Fruit fly (Drosophila melanogaster): ENCODE data around the gene CG32263.
A peak's percentile ranks its signal among the peaks of the same experiment; 100 is the strongest.

CG32263 gene

dm6 chr3L:3770823-3771222 is 40.1 kb downstream of the CG32263 start (continued):
- no peak for TF ChIP-seq sqz (GFP tag; optimal IDR thresholded peaks at IDR 0.05)
- TF ChIP-seq gce (GFP tag; IDR thresholded peaks at IDR 0.05), result no peak
- no peak for TF ChIP-seq CG10543 (GFP tag; optimal IDR thresholded peaks at IDR 0.05)
- peak; percentile 29 for TF ChIP-seq Atf-2 (GFP tag; optimal IDR thresholded peaks at IDR 0.05)
- no peak for TF ChIP-seq Awh (GFP tag; IDR thresholded peaks at IDR 0.05)
- no peak for TF ChIP-seq CG18476 (GFP tag; optimal IDR thresholded peaks at IDR 0.05)
- TF ChIP-seq CG4328 (GFP tag; optimal IDR thresholded peaks at IDR 0.05), result no peak
- TF ChIP-seq onecut (GFP tag; IDR thresholded peaks at IDR 0.05), result no peak
- TF ChIP-seq pita (GFP tag; optimal IDR thresholded peaks at IDR 0.05), result no peak
- TF ChIP-seq CG8478 (optimal IDR thresholded peaks at IDR 0.05), result no peak
- no peak for TF ChIP-seq CG10979 (tag; optimal IDR thresholded peaks at IDR 0.05)
- peak; percentile 58; the same call in 1 of the 3 replicates for TF ChIP-seq CG11456 (GFP tag; IDR thresholded peaks at IDR 0.05)
- no peak for TF ChIP-seq CG12744 (GFP tag; optimal IDR thresholded peaks at IDR 0.05)
- no peak for TF ChIP-seq aop (GFP tag; IDR thresholded peaks at IDR 0.05)
- TF ChIP-seq luna (GFP tag; optimal IDR thresholded peaks at IDR 0.05), result no peak
- peak in 1 of 2 experiments; percentile 33 for TF ChIP-seq dpn (GFP tag; optimal IDR thresholded peaks at IDR 0.05)
- TF ChIP-seq CG12659 (GFP tag; optimal IDR thresholded peaks at IDR 0.05), result peak; percentile 20
- peak in 1 of 2 experiments; percentile 40 for TF ChIP-seq Pdp1 (GFP tag; optimal IDR thresholded peaks at IDR 0.05)
- no peak for TF ChIP-seq ewg (GFP tag; optimal IDR thresholded peaks at IDR 0.05)
- TF ChIP-seq CG6854 (GFP tag; optimal IDR thresholded peaks at IDR 0.05), result no peak
- no peak for TF ChIP-seq CG6689 (GFP tag; IDR thresholded peaks at IDR 0.05)
- TF ChIP-seq chif (GFP tag; optimal IDR thresholded peaks at IDR 0.05), result no peak
- no peak for TF ChIP-seq jigr1 (GFP tag; IDR thresholded peaks at IDR 0.05)
- TF ChIP-seq Dref (GFP tag; IDR thresholded peaks at IDR 0.05), result no peak
- TF ChIP-seq CG17359 (tag; optimal IDR thresholded peaks at IDR 0.05), result peak; percentile 20
- peak; percentile 55 for TF ChIP-seq pho (GFP tag; optimal IDR thresholded peaks at IDR 0.05)
- peak; percentile 75 for TF ChIP-seq CoRest (tag; optimal IDR thresholded peaks at IDR 0.05)
- peak; percentile 55; the same call in 1 of the 2 replicates for TF ChIP-seq CG14014 (GFP tag; IDR thresholded peaks at IDR 0.05)
- TF ChIP-seq Lpt (GFP tag; optimal IDR thresholded peaks at IDR 0.05), result no peak
- no peak for TF ChIP-seq Hmx (GFP tag; optimal IDR thresholded peaks at IDR 0.05)
- no peak for TF ChIP-seq Sry-β (GFP tag; optimal IDR thresholded peaks at IDR 0.05)
- peak; percentile 6 for TF ChIP-seq Fer1 (GFP tag; optimal IDR thresholded peaks at IDR 0.05)
- TF ChIP-seq CG3838 (GFP tag; optimal IDR thresholded peaks at IDR 0.05), result no peak
- TF ChIP-seq CG2678 (tag; optimal IDR thresholded peaks at IDR 0.05), result peak; percentile 69
- no peak for TF ChIP-seq twi (tag; optimal IDR thresholded peaks at IDR 0.05)
- peak; percentile 20 for TF ChIP-seq fd3F (GFP tag; optimal IDR thresholded peaks at IDR 0.05)
- no peak for TF ChIP-seq vnd (GFP tag; IDR thresholded peaks at IDR 0.05; ENCODE audit: partially characterized antibody)
- peak; percentile 8 for TF ChIP-seq Dip3 (GFP tag; optimal IDR thresholded peaks at IDR 0.05)
- TF ChIP-seq Bgb (GFP tag; IDR thresholded peaks at IDR 0.05; ENCODE audit: partially characterized antibody), result no peak
- TF ChIP-seq gt (GFP tag; IDR thresholded peaks at IDR 0.05), result no peak
- TF ChIP-seq Doc3 (GFP tag; IDR thresholded peaks at IDR 0.05; ENCODE audit: partially characterized antibody), result no peak
- no peak for TF ChIP-seq CG3726 (GFP tag; IDR thresholded peaks at IDR 0.05)

dm6 chr3L:3769157-3769556 is 41.8 kb downstream of the CG32263 start:
- TF ChIP-seq CG14965 (GFP tag; optimal IDR thresholded peaks at IDR 0.05; ENCODE audit: borderline replicate concordance), result peak; percentile 53
- TF ChIP-seq CG31365 (tag; optimal IDR thresholded peaks at IDR 0.05), result peak; percentile 13
- TF ChIP-seq Med (GFP tag), result peak; percentile 35
- TF ChIP-seq CG17328 (GFP tag; IDR thresholded peaks at IDR 0.05), result 0 out of 2 replicates have a peak, but pooled peaks have one; percentile 21
- no peak for TF ChIP-seq CG8388 (GFP tag; optimal IDR thresholded peaks at IDR 0.05)
- peak; percentile 15 for TF ChIP-seq stwl (tag; optimal IDR thresholded peaks at IDR 0.05)
- peak; percentile 88 for TF ChIP-seq CTCF (GFP tag; optimal IDR thresholded peaks at IDR 0.05)
- peak; percentile 0 for TF ChIP-seq CG17385 (GFP tag; optimal IDR thresholded peaks at IDR 0.05)
- TF ChIP-seq ara (GFP tag; IDR thresholded peaks at IDR 0.05), result 0 out of 2 replicates have a peak, but pooled peaks have one; percentile 33
- no peak for TF ChIP-seq CG10959 (GFP tag; IDR thresholded peaks at IDR 0.05)
- TF ChIP-seq nerfin-2 (GFP tag; IDR thresholded peaks at IDR 0.05; ENCODE audit: partially characterized antibody), result 0 out of 2 replicates have a peak, but pooled peaks have one; percentile 36
- TF ChIP-seq Mrtf (GFP tag; IDR thresholded peaks at IDR 0.05), result 0 out of 3 replicates have a peak, but pooled peaks have one; percentile 28
- no peak for TF ChIP-seq mirr (GFP tag; optimal IDR thresholded peaks at IDR 0.05)

Data from whole organism, embryonic.